Fruit fly (Drosophila melanogaster) whole organism, embryonic: ENCODE data around the gene CG42827.
A peak's percentile ranks its signal among the peaks of the same experiment; 100 is the strongest.

Experiments
- B-H2 ChIP-seq: fragments of 200-800 bp; sonication (Bioruptor generic); optimal IDR thresholded peaks from 2 replicates; lab custom pipeline; 2018; ENCODE audit warnings: missing biosample characterization, mild to moderate bottlenecking, missing genetic modification characterization
- CG10147 ChIP-seq: fragments of 200-800 bp; sonication (Bioruptor generic); optimal IDR thresholded peaks from 2 replicates; lab custom pipeline; 2019; ENCODE audit warnings: missing biosample characterization, mild to moderate bottlenecking, missing genetic modification characterization, moderate library complexity
- CG10565 ChIP-seq: fragments of 200-800 bp; sonication (Bioruptor generic); optimal IDR thresholded peaks from 3 replicates; lab custom pipeline; 2016; ENCODE audit warnings: missing biosample characterization, mild to moderate bottlenecking, missing genetic modification characterization
- CG12071 ChIP-seq: fragments of 200-800 bp; sonication (Bioruptor generic); optimal IDR thresholded peaks from 3 replicates; lab custom pipeline; 2018; ENCODE audit warnings: missing biosample characterization, mild to moderate bottlenecking, missing genetic modification characterization
- CG13296 ChIP-seq: fragments of 200-800 bp; sonication (Bioruptor generic); optimal IDR thresholded peaks from 3 replicates; lab custom pipeline; 2018; ENCODE audit warnings: missing biosample characterization, mild to moderate bottlenecking, missing genetic modification characterization
- CG13624 ChIP-seq: fragments of 200-800 bp; sonication (Bioruptor generic); optimal IDR thresholded peaks from 2 replicates; lab custom pipeline; 2016; ENCODE audit warnings: missing biosample characterization, missing genetic modification characterization
- CG14710 ChIP-seq: fragments of 200-800 bp; sonication (Bioruptor generic); optimal IDR thresholded peaks from 3 replicates; lab custom pipeline; 2019; ENCODE audit warnings: missing biosample characterization, mild to moderate bottlenecking, missing genetic modification characterization, moderate library complexity
- CG1602 ChIP-seq: fragments of 200-800 bp; sonication (Bioruptor generic); optimal IDR thresholded peaks from 3 replicates; lab custom pipeline; 2016; ENCODE audit warnings: missing biosample characterization, missing genetic modification characterization
- CG17328 ChIP-seq: fragments of 200-800 bp; sonication (Bioruptor generic); IDR thresholded peaks from 2 replicates; pipeline ENCODE4 v1.3.6; 2022; ENCODE audit warnings: missing biosample characterization, missing genetic modification characterization
- CG1832 ChIP-seq: fragments of 200-800 bp; sonication (Bioruptor generic); optimal IDR thresholded peaks from 2 replicates; lab custom pipeline; 2017; ENCODE audit warnings: missing biosample characterization, mild to moderate bottlenecking, missing genetic modification characterization, inconsistent platforms
- CG2712 ChIP-seq: fragments of 200-800 bp; optimal IDR thresholded peaks from 3 replicates; lab custom pipeline; 2019; ENCODE audit warnings: missing biosample characterization, mild to moderate bottlenecking, missing genetic modification characterization, moderate library complexity
- CG2889 ChIP-seq: fragments of 200-800 bp; sonication (Bioruptor generic); IDR thresholded peaks from 3 replicates; pipeline ENCODE4 v1.3.6; 2022; ENCODE audit warnings: missing biosample characterization, missing genetic modification characterization
- CG31365 ChIP-seq: fragments of 200-800 bp; sonication (Bioruptor generic); optimal IDR thresholded peaks from 2 replicates; lab custom pipeline; 2018; ENCODE audit warnings: missing biosample characterization, mild to moderate bottlenecking, missing genetic modification characterization
- CG34224 ChIP-seq: fragments of 200-800 bp; sonication (Bioruptor generic); IDR thresholded peaks from 3 replicates; pipeline ENCODE4 v1.3.6; 2022; ENCODE audit warnings: missing biosample characterization, missing genetic modification characterization; ENCODE audit not compliant: partially characterized antibody
- CG4730 ChIP-seq: fragments of 200-800 bp; sonication (Bioruptor generic); IDR thresholded peaks from 2 replicates; pipeline ENCODE4 v1.3.6; 2022; ENCODE audit warnings: missing biosample characterization, missing genetic modification characterization
- CG5953 ChIP-seq: fragments of 200-800 bp; sonication (Bioruptor generic); IDR thresholded peaks from 2 replicates; pipeline ENCODE4 v1.3.6; 2022; ENCODE audit warnings: missing biosample characterization, missing genetic modification characterization
- CG8388 ChIP-seq: fragments of 200-800 bp; sonication (Bioruptor generic); optimal IDR thresholded peaks from 2 replicates; lab custom pipeline; 2019; ENCODE audit warnings: missing biosample characterization, mild to moderate bottlenecking, missing genetic modification characterization, moderate library complexity
- CHES-1-like ChIP-seq: fragments of 200-800 bp; sonication (Bioruptor generic); optimal IDR thresholded peaks from 2 replicates; lab custom pipeline; 2016; ENCODE audit warnings: missing biosample characterization, missing genetic modification characterization
- Chrac-16 ChIP-seq: fragments of 200-800 bp; sonication (Bioruptor generic); optimal IDR thresholded peaks from 3 replicates; lab custom pipeline; 2016; ENCODE audit warnings: missing biosample characterization, missing genetic modification characterization
- CoRest ChIP-seq: fragments of 200-800 bp; sonication (Bioruptor generic); optimal IDR thresholded peaks from 3 replicates; lab custom pipeline; 2018; ENCODE audit warnings: missing biosample characterization, mild to moderate bottlenecking, missing genetic modification characterization, moderate library complexity
- Doc2 ChIP-seq: fragments of 200-800 bp; sonication (Bioruptor generic); IDR thresholded peaks from 2 replicates; pipeline ENCODE4 v1.3.6; 2022; ENCODE audit warnings: missing biosample characterization, missing genetic modification characterization
- GATAe ChIP-seq: fragments of 200-800 bp; sonication (Bioruptor generic); conservative IDR thresholded peaks from 2 replicates; pipeline ENCODE4 v1.3.6; 2022; ENCODE audit warnings: missing biosample characterization, missing genetic modification characterization
- Hey ChIP-seq: fragments of 200-800 bp; sonication (Bioruptor generic); optimal IDR thresholded peaks from 3 replicates; lab custom pipeline; 2018; ENCODE audit warnings: missing biosample characterization, mild to moderate bottlenecking, missing genetic modification characterization
- HmgD ChIP-seq: fragments of 200-800 bp; sonication (Bioruptor generic); optimal IDR thresholded peaks from 3 replicates; lab custom pipeline; 2016; ENCODE audit warnings: missing biosample characterization, missing genetic modification characterization
- Hr3 ChIP-seq: fragments of 200-800 bp; sonication (Bioruptor generic); optimal IDR thresholded peaks from 3 replicates; lab custom pipeline; 2016; ENCODE audit warnings: missing biosample characterization, missing genetic modification characterization
- Myb ChIP-seq: fragments of 200-800 bp; sonication (Bioruptor generic); optimal IDR thresholded peaks from 2 replicates; lab custom pipeline; 2016; ENCODE audit warnings: missing biosample characterization, missing genetic modification characterization
- Nf-YA ChIP-seq: fragments of 200-800 bp; sonication (Bioruptor generic); IDR thresholded peaks from 2 replicates; pipeline ENCODE4 v1.3.6; 2022; ENCODE audit warnings: missing biosample characterization, missing genetic modification characterization
- Nf-YC ChIP-seq: fragments of 200-800 bp; optimal IDR thresholded peaks from 3 replicates; lab custom pipeline; 2019; ENCODE audit warnings: missing biosample characterization, mild to moderate bottlenecking, missing genetic modification characterization, moderate library complexity
- TFAM ChIP-seq: fragments of 200-800 bp; sonication (Bioruptor generic); optimal IDR thresholded peaks from 2 replicates; lab custom pipeline; 2017; ENCODE audit warnings: missing biosample characterization, missing genetic modification characterization, inconsistent platforms
- Taf1 ChIP-seq: fragments of 200-800 bp; sonication (Bioruptor generic); IDR thresholded peaks from 2 replicates; pipeline ENCODE4 v1.3.6; 2022; ENCODE audit warnings: missing biosample characterization, missing genetic modification characterization
- Xrp1 ChIP-seq: fragments of 200-800 bp; sonication (Bioruptor generic); IDR thresholded peaks from 2 replicates; pipeline ENCODE4 v1.3.6; 2022; ENCODE audit warnings: missing biosample characterization, missing genetic modification characterization
- ab ChIP-seq: fragments of 200-800 bp; sonication (Bioruptor generic); optimal IDR thresholded peaks from 2 replicates; lab custom pipeline; 2016; ENCODE audit warnings: missing biosample characterization, missing genetic modification characterization
- bbx ChIP-seq: fragments of 200-800 bp; sonication (Bioruptor generic); IDR thresholded peaks from 2 replicates; pipeline ENCODE4 v1.3.6; 2022; ENCODE audit warnings: missing biosample characterization, missing genetic modification characterization; ENCODE audit not compliant: partially characterized antibody
- bcd ChIP-seq: fragments of 200-800 bp; sonication (Bioruptor generic); optimal IDR thresholded peaks from 2 replicates; lab custom pipeline; 2017; ENCODE audit warnings: missing biosample characterization, mild to moderate bottlenecking, missing genetic modification characterization
- bsh ChIP-seq, 2 experiments: fragments of 200-800 bp; sonication (Bioruptor generic); optimal IDR thresholded peaks; 2 replicates each; lab custom pipeline; 2017 to 2018; ENCODE audit warnings: mild to moderate bottlenecking in 2 of 2, missing biosample characterization in 2 of 2, missing genetic modification characterization in 2 of 2, moderate library complexity in 1 of 2
- cas ChIP-seq: fragments of 200-800 bp; sonication (Bioruptor generic); IDR thresholded peaks from 2 replicates; pipeline ENCODE4 v1.3.6; 2022; ENCODE audit warnings: missing biosample characterization, missing genetic modification characterization
- danr ChIP-seq: fragments of 200-800 bp; sonication (Bioruptor generic); IDR thresholded peaks from 2 replicates; pipeline ENCODE4 v1.3.6; 2022; ENCODE audit warnings: missing biosample characterization, missing genetic modification characterization
- dati ChIP-seq: fragments of 200-800 bp; sonication (Bioruptor generic); IDR thresholded peaks from 2 replicates; pipeline ENCODE4 v1.3.6; 2022; ENCODE audit warnings: missing biosample characterization, missing genetic modification characterization
- esg ChIP-seq: fragments of 200-800 bp; sonication (Bioruptor generic); conservative IDR thresholded peaks from 2 replicates; pipeline ENCODE4 v1.3.6; 2022; ENCODE audit warnings: missing biosample characterization, missing genetic modification characterization
- ham ChIP-seq: fragments of 200-800 bp; sonication (Bioruptor generic); IDR thresholded peaks from 2 replicates; pipeline ENCODE4 v1.3.6; 2022; ENCODE audit warnings: missing biosample characterization, missing genetic modification characterization
- hb ChIP-seq: fragments of 200-800 bp; sonication (Bioruptor generic); IDR thresholded peaks from 3 replicates; pipeline ENCODE4 v1.3.6; 2022; ENCODE audit warnings: missing biosample characterization, missing genetic modification characterization; ENCODE audit not compliant: partially characterized antibody
- hth ChIP-seq: fragments of >200 bp; optimal IDR thresholded peaks from 2 replicates; lab custom pipeline; 2017; ENCODE audit warnings: inconsistent platforms
- lbe ChIP-seq: fragments of 200-800 bp; sonication (Bioruptor generic); optimal IDR thresholded peaks from 2 replicates; lab custom pipeline; 2016; ENCODE audit warnings: missing biosample characterization, mild to moderate bottlenecking, missing genetic modification characterization
- phol ChIP-seq: fragments of 200-800 bp; sonication (Bioruptor generic); optimal IDR thresholded peaks from 3 replicates; lab custom pipeline; 2018; ENCODE audit warnings: missing biosample characterization, mild to moderate bottlenecking, missing genetic modification characterization, moderate library complexity
- prd ChIP-seq, 3 experiments: fragments of >200 bp in 2 of 3; fragments of 200-800 bp in 1 of 3; sonication (Bioruptor generic) in 1 of 3; optimal IDR thresholded peaks in 2 of 3; IDR thresholded peaks in 1 of 3; 2 replicates in 2 of 3; 3 replicates in 1 of 3; pipeline versions ENCODE4 v1.3.6 to Lab custom; 2017 to 2022; ENCODE audit warnings: missing biosample characterization in 1 of 3, missing genetic modification characterization in 1 of 3
- pzg ChIP-seq: fragments of 200-800 bp; sonication (Bioruptor generic); optimal IDR thresholded peaks from 3 replicates; lab custom pipeline; 2018; ENCODE audit warnings: missing biosample characterization, mild to moderate bottlenecking, missing genetic modification characterization, moderate library complexity
- sima ChIP-seq: fragments of 200-800 bp; sonication (Bioruptor generic); optimal IDR thresholded peaks from 2 replicates; lab custom pipeline; 2016; ENCODE audit warnings: missing biosample characterization, missing genetic modification characterization
- sug ChIP-seq: fragments of 200-800 bp; optimal IDR thresholded peaks from 2 replicates; lab custom pipeline; 2019; ENCODE audit warnings: missing biosample characterization, mild to moderate bottlenecking, missing genetic modification characterization, moderate library complexity
- tup ChIP-seq: fragments of 200-800 bp; sonication (Bioruptor generic); optimal IDR thresholded peaks from 2 replicates; lab custom pipeline; 2016; ENCODE audit warnings: missing biosample characterization, mild to moderate bottlenecking, missing genetic modification characterization, moderate library complexity
- yki ChIP-seq: fragments of >200 bp; optimal IDR thresholded peaks from 3 replicates; lab custom pipeline; 2018

The CG42827 gene

dm6 chr3R:23333334-23334035, 39.2 kb upstream of the CG42827 start (continued):
- TF ChIP-seq danr (GFP tag; lab: Robert Waterston, UW): 0 out of 2 replicates have a peak, but pooled peaks have one; percentile 29
- TF ChIP-seq bcd (GFP tag; lab: Kevin White, UChicago): peak; percentile 56
- no peak for TF ChIP-seq CG2889 (GFP tag; lab: Robert Waterston, UW)
- peak; percentile 78 for TF ChIP-seq CG2712 (tag; lab: Kevin White, UChicago)
- no peak for TF ChIP-seq dati
- no peak for TF ChIP-seq CG10147 (GFP tag; lab: Kevin White, UChicago)
- peak; percentile 72 for TF ChIP-seq phol (tag; lab: Kevin White, UChicago)
- TF ChIP-seq CG10565 (GFP tag; lab: Kevin White, UChicago): no peak
- peak; percentile 46 for TF ChIP-seq CoRest
- no peak for TF ChIP-seq hb
- no peak for TF ChIP-seq CHES-1-like (GFP tag; lab: Kevin White, UChicago)
- TF ChIP-seq CG5953: no peak
- TF ChIP-seq Hr3: peak; percentile 34
- no peak for TF ChIP-seq bbx
- no peak for TF ChIP-seq Taf1 (GFP tag; lab: Robert Waterston, UW)
- TF ChIP-seq CG1832: no peak
- no peak for TF ChIP-seq CG13296 (GFP tag; lab: Kevin White, UChicago)
- peak; percentile 27 for TF ChIP-seq esg
- no peak for TF ChIP-seq yki (lab: Kevin White, UChicago)
- peak; percentile 57 for TF ChIP-seq CG14710
- no peak for TF ChIP-seq Doc2 (GFP tag; lab: Robert Waterston, UW)
- no peak for TF ChIP-seq lbe
- no peak for TF ChIP-seq CG34224 (GFP tag; lab: Robert Waterston, UW)
- peak; percentile 67 for TF ChIP-seq CG8388
- no peak for TF ChIP-seq CG4730 (GFP tag; lab: Robert Waterston, UW)
- no peak for TF ChIP-seq pzg (GFP tag; lab: Kevin White, UChicago)
- no peak for TF ChIP-seq hth
- TF ChIP-seq Hey: no peak
- TF ChIP-seq Xrp1 (GFP tag; lab: Robert Waterston, UW): peak; percentile 69
- no peak for TF ChIP-seq tup (GFP tag; lab: Kevin White, UChicago)
- TF ChIP-seq Chrac-16: peak; percentile 46
- no peak for TF ChIP-seq Nf-YC (tag; lab: Kevin White, UChicago)
- TF ChIP-seq CG1602 (GFP tag; lab: Kevin White, UChicago): peak; percentile 30
- TF ChIP-seq TFAM (GFP tag; lab: Kevin White, UChicago): no peak
- no peak for TF ChIP-seq sug (tag; lab: Kevin White, UChicago)
- TF ChIP-seq HmgD (GFP tag; lab: Kevin White, UChicago): no peak
- TF ChIP-seq Nf-YA (GFP tag; lab: Robert Waterston, UW): no peak
- TF ChIP-seq Myb (GFP tag; lab: Kevin White, UChicago): no peak
- TF ChIP-seq ab (GFP tag; lab: Kevin White, UChicago): no peak
- peak; percentile 4 for TF ChIP-seq CG13624 (GFP tag; lab: Kevin White, UChicago)
- peak in 1 of 2 experiments; percentile 76 for TF ChIP-seq bsh (GFP tag; optimal IDR thresholded peaks at IDR 0.05; lab: Kevin White, UChicago)
- TF ChIP-seq CG12071 (GFP tag; lab: Kevin White, UChicago): no peak
- TF ChIP-seq cas (GFP tag; lab: Robert Waterston, UW): no peak
- no peak for TF ChIP-seq prd (optimal IDR thresholded peaks at IDR 0.05; lab: Kevin White, UChicago)
- TF ChIP-seq prd (GFP tag; IDR thresholded peaks at IDR 0.05; lab: Robert Waterston, UW): peak; percentile 58; the same call in 2 of the 3 replicates
- peak; percentile 47 for TF ChIP-seq CG17328 (GFP tag; lab: Robert Waterston, UW)
- TF ChIP-seq sima (GFP tag; lab: Kevin White, UChicago): no peak
- TF ChIP-seq CG31365 (tag; lab: Kevin White, UChicago): no peak
- TF ChIP-seq GATAe: no peak
- no peak for TF ChIP-seq ham (GFP tag; lab: Robert Waterston, UW)
- no peak for TF ChIP-seq B-H2
